Fruit fly (Drosophila melanogaster) whole organism, adult: ENCODE data around the gene CG34171.

Source experiments
- CG11617 ChIP-seq: fragments of 200-800 bp; sonication (Bioruptor generic); optimal IDR thresholded peaks from 2 replicates; lab custom pipeline; 2017; ENCODE audit warnings: mild to moderate bottlenecking, missing biosample characterization, missing genetic modification reagents, missing genetic modification characterization
- CG12768 ChIP-seq: fragments of 200-800 bp; sonication (Bioruptor generic); optimal IDR thresholded peaks from 2 replicates; lab custom pipeline; 2017; ENCODE audit warnings: missing biosample characterization, missing genetic modification characterization, mild to moderate bottlenecking, moderate library complexity, missing genetic modification reagents
- CG1620 ChIP-seq: fragments of 200-800 bp; sonication (Bioruptor generic); optimal IDR thresholded peaks from 2 replicates; lab custom pipeline; 2016; ENCODE audit warnings: missing biosample characterization, missing genetic modification characterization
- CG7101 ChIP-seq: fragments of 200-800 bp; sonication (Bioruptor generic); optimal IDR thresholded peaks from 2 replicates; lab custom pipeline; 2018; ENCODE audit warnings: missing biosample characterization, mild to moderate bottlenecking, missing genetic modification characterization, moderate library complexity
- Clk ChIP-seq: fragments of 200-800 bp; sonication (Bioruptor generic); optimal IDR thresholded peaks from 2 replicates; lab custom pipeline; 2017; ENCODE audit warnings: missing biosample characterization, missing genetic modification characterization
- Hr96 ChIP-seq: fragments of 200-800 bp; sonication (Bioruptor generic); optimal IDR thresholded peaks from 2 replicates; lab custom pipeline; 2016; ENCODE audit warnings: missing biosample characterization, missing genetic modification characterization
- ovo ChIP-seq: fragments of 200-800 bp; sonication (Bioruptor generic); optimal IDR thresholded peaks from 2 replicates; lab custom pipeline; 2016; ENCODE audit warnings: missing biosample characterization, missing genetic modification characterization
- pad ChIP-seq: fragments of 200-800 bp; sonication (Bioruptor generic); optimal IDR thresholded peaks from 3 replicates; lab custom pipeline; 2017; ENCODE audit warnings: missing biosample characterization, missing genetic modification characterization, mild to moderate bottlenecking, moderate library complexity, missing genetic modification reagents
- toe ChIP-seq: fragments of 200-800 bp; sonication (Bioruptor generic); optimal IDR thresholded peaks from 2 replicates; lab custom pipeline; 2016; ENCODE audit warnings: missing biosample characterization, missing genetic modification characterization

DNA sequence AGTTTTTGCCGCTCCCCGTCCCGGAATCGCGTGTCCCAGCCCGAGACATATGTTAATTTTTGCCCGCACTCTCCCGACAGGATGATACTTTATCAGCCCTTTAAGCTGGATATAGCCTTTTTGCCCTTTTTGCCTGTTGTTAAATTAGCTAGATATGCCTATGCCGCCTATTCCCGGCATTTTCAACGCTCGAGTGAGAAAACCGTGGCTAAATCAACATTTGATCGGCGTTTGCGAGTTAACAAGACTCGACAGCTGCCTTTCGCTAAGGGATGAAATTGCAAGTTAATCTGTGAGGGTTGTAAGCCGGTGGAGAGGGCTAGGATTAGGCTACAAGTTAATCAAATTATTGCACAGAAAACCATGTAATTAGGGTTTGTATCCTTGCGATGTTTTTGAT lies 22.8 kb upstream of the CG34171 start:
- no peak for TF ChIP-seq CG1620
- TF ChIP-seq CG12768 (GFP tag; lab: Kevin White, UChicago), result no peak
- no peak for TF ChIP-seq Hr96 (GFP tag; lab: Kevin White, UChicago)
- TF ChIP-seq Clk (GFP tag; lab: Kevin White, UChicago), result no peak
- TF ChIP-seq ovo (GFP tag; lab: Kevin White, UChicago), result no peak
- no peak for TF ChIP-seq toe
- TF ChIP-seq pad, result no peak
- TF ChIP-seq CG7101 (tag; lab: Kevin White, UChicago), result no peak
- TF ChIP-seq CG11617 (GFP tag; lab: Kevin White, UChicago), result no peak
